Fruit fly (Drosophila melanogaster): Measurements from ENCODE around the gene CG6153.

- no peak for TF ChIP-seq ovo (GFP tag; optimal IDR thresholded peaks at IDR 0.05)
- TF ChIP-seq CG33017 (tag; optimal IDR thresholded peaks at IDR 0.05): no peak
- TF ChIP-seq CG14711 (tag; optimal IDR thresholded peaks at IDR 0.05): no peak
- no peak for TF ChIP-seq Hr96 (GFP tag; optimal IDR thresholded peaks at IDR 0.05)
- no peak for TF ChIP-seq kay (GFP tag; ENCODE audit: borderline replicate concordance)
- no peak for TF ChIP-seq tj (GFP tag; optimal IDR thresholded peaks at IDR 0.05)
- no peak for TF ChIP-seq Mnt (GFP tag; optimal IDR thresholded peaks at IDR 0.05)
- TF ChIP-seq bab1 (GFP tag; optimal IDR thresholded peaks at IDR 0.05): no peak
- no peak for TF ChIP-seq pad (GFP tag; optimal IDR thresholded peaks at IDR 0.05)
- TF ChIP-seq Clk (GFP tag; optimal IDR thresholded peaks at IDR 0.05): no peak
- no peak for TF ChIP-seq toe (GFP tag; optimal IDR thresholded peaks at IDR 0.05)
- no peak for TF ChIP-seq Crg-1 (GFP tag; optimal IDR thresholded peaks at IDR 0.05)
- no peak for TF ChIP-seq CG5204 (GFP tag; optimal IDR thresholded peaks at IDR 0.05)
- TF ChIP-seq CG7101 (tag; optimal IDR thresholded peaks at IDR 0.05): no peak
These were observed 3.5 kb upstream of the CG6153 start for dm6 chr2L:12689281-12689765.

Data from whole organism, adult.